Worm (Caenorhabditis elegans) whole organism, late embryonic: Measurements from ENCODE around the gene F57G12.1.
A peak's percentile ranks its signal among the peaks of the same experiment; 100 is the strongest.

Experiments used
- C08G9.2 ChIP-seq: sonication (generic microtip); optimal IDR thresholded peaks from 2 replicates; lab custom pipeline; 2016; ENCODE audit warnings: mild to moderate bottlenecking, missing genetic modification characterization, moderate library complexity, missing compliant biosample characterization
- F13H6.1 ChIP-seq: sonication (generic microtip); optimal IDR thresholded peaks from 2 replicates; lab custom pipeline; 2016; ENCODE audit warnings: missing genetic modification characterization, missing compliant biosample characterization
- T23F11.4 ChIP-seq: fragments of 200-800 bp; sonication (Bioruptor generic); optimal IDR thresholded peaks from 2 replicates; lab custom pipeline; 2018; ENCODE audit warnings: mild to moderate bottlenecking, missing genetic modification characterization, missing compliant biosample characterization
- Y22D7AL.16 ChIP-seq: sonication (generic microtip); optimal IDR thresholded peaks from 2 replicates; lab custom pipeline; 2016; ENCODE audit warnings: missing genetic modification characterization, missing compliant biosample characterization
- ama-1 ChIP-seq: fragments of 150-350 bp; optimal IDR thresholded peaks from 2 replicates; lab custom pipeline; 2014
- ceh-14 ChIP-seq: sonication (generic microtip); optimal IDR thresholded peaks from 2 replicates; lab custom pipeline; 2016; ENCODE audit warnings: missing genotype, missing genetic modification characterization, missing compliant biosample characterization
- ceh-19 ChIP-seq: fragments of 200-800 bp; sonication (Bioruptor generic); optimal IDR thresholded peaks from 2 replicates; lab custom pipeline; 2018; ENCODE audit warnings: mild to moderate bottlenecking, missing genetic modification characterization, missing compliant biosample characterization
- ceh-2 ChIP-seq: sonication (generic microtip); optimal IDR thresholded peaks from 2 replicates; lab custom pipeline; 2016; ENCODE audit warnings: missing genotype, missing genetic modification characterization, missing compliant biosample characterization
- ceh-22 ChIP-seq: sonication (generic microtip); optimal IDR thresholded peaks from 2 replicates; lab custom pipeline; 2017; ENCODE audit warnings: missing biosample characterization, missing genetic modification characterization
- ceh-24 ChIP-seq: sonication (generic microtip); optimal IDR thresholded peaks from 2 replicates; lab custom pipeline; 2016; ENCODE audit warnings: mild to moderate bottlenecking, missing genetic modification characterization, missing compliant biosample characterization
- ceh-31 ChIP-seq: sonication (generic microtip); optimal IDR thresholded peaks from 2 replicates; lab custom pipeline; 2016; ENCODE audit warnings: missing genetic modification characterization, missing compliant biosample characterization
- ceh-34 ChIP-seq: sonication (generic microtip); optimal IDR thresholded peaks from 2 replicates; lab custom pipeline; 2016; ENCODE audit warnings: mild to moderate bottlenecking, missing genetic modification characterization, missing compliant biosample characterization
- ceh-48 ChIP-seq: sonication (generic microtip); optimal IDR thresholded peaks from 2 replicates; lab custom pipeline; 2016; ENCODE audit warnings: missing genetic modification characterization, inconsistent platforms, missing compliant biosample characterization
- ceh-9 ChIP-seq: sonication (generic microtip); optimal IDR thresholded peaks from 2 replicates; lab custom pipeline; 2016; ENCODE audit warnings: mild to moderate bottlenecking, missing genetic modification characterization, inconsistent platforms, missing compliant biosample characterization
- che-1 ChIP-seq: sonication (generic microtip); optimal IDR thresholded peaks from 2 replicates; lab custom pipeline; 2016; ENCODE audit warnings: mild to moderate bottlenecking, missing genetic modification characterization, missing compliant biosample characterization
- dmd-4 ChIP-seq: sonication (generic microtip); optimal IDR thresholded peaks from 2 replicates; lab custom pipeline; 2016; ENCODE audit warnings: borderline replicate concordance, missing genetic modification characterization, missing compliant biosample characterization
- dve-1 ChIP-seq: sonication (generic microtip); optimal IDR thresholded peaks from 2 replicates; lab custom pipeline; 2017; ENCODE audit warnings: antibody characterized with exemption, mild to moderate bottlenecking, missing genetic modification characterization, missing compliant biosample characterization
- elt-2 ChIP-seq: sonication (generic microtip); optimal IDR thresholded peaks from 2 replicates; lab custom pipeline; 2016; ENCODE audit warnings: missing genetic modification reagents, missing genetic modification characterization, missing compliant biosample characterization
- ets-4 ChIP-seq: sonication (generic microtip); optimal IDR thresholded peaks from 2 replicates; lab custom pipeline; 2016; ENCODE audit warnings: missing genetic modification characterization, missing compliant biosample characterization
- fax-1 ChIP-seq: sonication (generic microtip); optimal IDR thresholded peaks from 2 replicates; lab custom pipeline; 2016; ENCODE audit warnings: missing genotype, missing genetic modification characterization, missing compliant biosample characterization
- gmeb-2 ChIP-seq: sonication (generic microtip); optimal IDR thresholded peaks from 2 replicates; lab custom pipeline; 2016; ENCODE audit warnings: missing genetic modification characterization, inconsistent platforms, missing compliant biosample characterization
- hlh-15 ChIP-seq: sonication (generic microtip); optimal IDR thresholded peaks from 2 replicates; lab custom pipeline; 2016; ENCODE audit warnings: missing genetic modification characterization, missing compliant biosample characterization
- hlh-6 ChIP-seq: sonication (generic microtip); optimal IDR thresholded peaks from 2 replicates; lab custom pipeline; 2016; ENCODE audit warnings: missing genotype, missing genetic modification characterization, missing compliant biosample characterization
- hlh-8 ChIP-seq: sonication (generic microtip); optimal IDR thresholded peaks from 2 replicates; lab custom pipeline; 2016; ENCODE audit warnings: missing genotype, missing genetic modification characterization, missing compliant biosample characterization
- madf-2 ChIP-seq: sonication (generic microtip); optimal IDR thresholded peaks from 2 replicates; lab custom pipeline; 2017; ENCODE audit warnings: missing genetic modification characterization, missing compliant biosample characterization
- nfya-1 ChIP-seq: sonication (generic microtip); optimal IDR thresholded peaks from 2 replicates; lab custom pipeline; 2017; ENCODE audit warnings: missing genetic modification characterization, mild to moderate bottlenecking, missing compliant biosample characterization, antibody characterized with exemption, moderate library complexity
- nhr-11 ChIP-seq: fragments of 150-350 bp; optimal IDR thresholded peaks from 2 replicates; lab custom pipeline; 2014; ENCODE audit warnings: missing biosample characterization, missing genetic modification characterization
- nhr-232 ChIP-seq: sonication (generic microtip); optimal IDR thresholded peaks from 2 replicates; lab custom pipeline; 2016; ENCODE audit warnings: missing genetic modification characterization, missing compliant biosample characterization
- odd-2 ChIP-seq: sonication (generic microtip); optimal IDR thresholded peaks from 2 replicates; lab custom pipeline; 2017; ENCODE audit warnings: antibody characterized with exemption, mild to moderate bottlenecking, missing genetic modification characterization, missing compliant biosample characterization
- pha-2 ChIP-seq: sonication (generic microtip); optimal IDR thresholded peaks from 2 replicates; lab custom pipeline; 2017; ENCODE audit warnings: mild to moderate bottlenecking, missing genetic modification characterization, missing compliant biosample characterization
- pha-4 ChIP-seq: fragments of 150-350 bp; optimal IDR thresholded peaks from 2 replicates; lab custom pipeline; 2018; ENCODE audit warnings: missing biosample characterization, missing genetic modification reagents, missing genetic modification characterization
- pros-1 ChIP-seq: fragments of 150-350 bp; optimal IDR thresholded peaks from 2 replicates; lab custom pipeline; 2014; ENCODE audit warnings: missing biosample characterization, missing genetic modification reagents, missing genetic modification characterization
- ref-2 ChIP-seq: sonication (generic microtip); optimal IDR thresholded peaks from 2 replicates; lab custom pipeline; 2016; ENCODE audit warnings: missing genetic modification characterization, missing compliant biosample characterization
- sdc-2 ChIP-seq: sonication (generic microtip); optimal IDR thresholded peaks from 2 replicates; lab custom pipeline; 2016; ENCODE audit warnings: missing genotype, missing genetic modification characterization, missing compliant biosample characterization
- sox-4 ChIP-seq: sonication (generic microtip); optimal IDR thresholded peaks from 2 replicates; lab custom pipeline; 2017; ENCODE audit warnings: mild to moderate bottlenecking, missing genetic modification characterization, inconsistent platforms, missing compliant biosample characterization
- tbx-2 ChIP-seq: sonication (generic microtip); optimal IDR thresholded peaks from 2 replicates; lab custom pipeline; 2016; ENCODE audit warnings: missing genetic modification characterization, missing compliant biosample characterization
- tbx-7 ChIP-seq: sonication (generic microtip); optimal IDR thresholded peaks from 2 replicates; lab custom pipeline; 2016; ENCODE audit warnings: missing genotype, missing genetic modification characterization, missing compliant biosample characterization
- unc-42 ChIP-seq: sonication (generic microtip); optimal IDR thresholded peaks from 2 replicates; lab custom pipeline; 2016; ENCODE audit warnings: missing genotype, missing genetic modification characterization, missing compliant biosample characterization
- unc-55 ChIP-seq: sonication (generic microtip); optimal IDR thresholded peaks from 2 replicates; lab custom pipeline; 2017; ENCODE audit warnings: missing biosample characterization, missing genetic modification reagents, missing genetic modification characterization
- unc-86 ChIP-seq: sonication (generic microtip); optimal IDR thresholded peaks from 2 replicates; lab custom pipeline; 2016; ENCODE audit warnings: missing genetic modification characterization, missing compliant biosample characterization
- zip-5 ChIP-seq: sonication (generic microtip); optimal IDR thresholded peaks from 2 replicates; lab custom pipeline; 2016; ENCODE audit warnings: missing genetic modification characterization, missing compliant biosample characterization

The F57G12.1 gene

ce11 chrX:12182684-12183477, 11.4 kb upstream of the F57G12.1 start:
- no peak for TF ChIP-seq nhr-232 (tag; lab: Kevin White, UChicago)
- TF ChIP-seq ceh-19 (GFP tag; lab: Kevin White, UChicago): no peak
- peak; percentile 8 for TF ChIP-seq ref-2
- no peak for TF ChIP-seq gmeb-2 (tag; lab: Kevin White, UChicago)
- no peak for TF ChIP-seq sdc-2
- TF ChIP-seq pha-4 (tag; lab: Kevin White, UChicago): no peak
- TF ChIP-seq che-1: no peak
- TF ChIP-seq ceh-31 (tag; lab: Kevin White, UChicago): peak; percentile 42
- TF ChIP-seq sox-4 (tag; lab: Kevin White, UChicago): peak; percentile 17
- TF ChIP-seq fax-1 (tag; lab: Kevin White, UChicago): no peak
- TF ChIP-seq odd-2 (tag; lab: Kevin White, UChicago): no peak
- no peak for TF ChIP-seq tbx-7
- TF ChIP-seq unc-55 (GFP tag; lab: Kevin White, UChicago): peak; percentile 13
- TF ChIP-seq ets-4 (tag; lab: Kevin White, UChicago): no peak
- TF ChIP-seq unc-42 (tag; lab: Kevin White, UChicago): peak; percentile 64
- TF ChIP-seq ceh-14 (tag; lab: Kevin White, UChicago): peak; percentile 54
- peak; percentile 35 for TF ChIP-seq nfya-1 (tag; lab: Kevin White, UChicago)
- TF ChIP-seq hlh-8 (tag; lab: Kevin White, UChicago): peak; percentile 21
- no peak for TF ChIP-seq dve-1 (tag; lab: Kevin White, UChicago)
- TF ChIP-seq tbx-2 (tag; lab: Kevin White, UChicago): peak; percentile 16
- no peak for TF ChIP-seq hlh-15
- TF ChIP-seq madf-2 (tag; lab: Kevin White, UChicago): no peak

- TF ChIP-seq unc-86 (no peak), unc-42 (tag; lab: Kevin White, UChicago) (peak; percentile 26), pha-2 (tag; lab: Kevin White, UChicago) (peak; percentile 26)
Measured at ce11 chrX:12181606-12182005, 10.1 kb upstream of the F57G12.1 start.

ce11 chrX:12180681-12181080, 9.2 kb upstream of the F57G12.1 start:
- TF ChIP-seq C08G9.2 (no peak), unc-42 (tag; lab: Kevin White, UChicago) (peak; percentile 12), ceh-2 (tag; lab: Kevin White, UChicago) (no peak), unc-55 (GFP tag; lab: Kevin White, UChicago) (peak; percentile 54), pros-1 (tag; lab: Kevin White, UChicago) (peak; percentile 46), ceh-48 (tag; lab: Kevin White, UChicago) (no peak), ceh-31 (tag; lab: Kevin White, UChicago) (peak; percentile 84), hlh-6 (tag; lab: Kevin White, UChicago) (no peak), ceh-34 (tag; lab: Kevin White, UChicago) (no peak), T23F11.4 (no peak)

ce11 chrX:12179817-12180384, 8.4 kb upstream of the F57G12.1 start:
- TF ChIP-seq ceh-24 (no peak), Y22D7AL.16 (tag; lab: Kevin White, UChicago) (no peak), ceh-34 (tag; lab: Kevin White, UChicago) (peak; percentile 12), ref-2 (peak; percentile 6), ceh-19 (GFP tag; lab: Kevin White, UChicago) (peak; percentile 32)

- TF ChIP-seq unc-86: no peak
- no peak for TF ChIP-seq ama-1 (lab: Kevin White, UChicago)
- TF ChIP-seq zip-5 (tag; lab: Kevin White, UChicago): no peak
- no peak for TF ChIP-seq dmd-4 (tag; lab: Kevin White, UChicago)
- no peak for TF ChIP-seq fax-1 (tag; lab: Kevin White, UChicago)
- peak; percentile 33 for TF ChIP-seq ceh-22
- TF ChIP-seq ceh-19 (GFP tag; lab: Kevin White, UChicago): peak; percentile 84
- TF ChIP-seq ceh-2 (tag; lab: Kevin White, UChicago): no peak
- TF ChIP-seq ceh-9 (tag; lab: Kevin White, UChicago): no peak
- TF ChIP-seq nhr-11 (tag; lab: Kevin White, UChicago): no peak
- TF ChIP-seq odd-2 (tag; lab: Kevin White, UChicago): no peak
- no peak for TF ChIP-seq che-1
- no peak for TF ChIP-seq unc-42 (tag; lab: Kevin White, UChicago)
- peak; percentile 99 for TF ChIP-seq ceh-34 (tag; lab: Kevin White, UChicago)
- no peak for TF ChIP-seq T23F11.4
- TF ChIP-seq nfya-1 (tag; lab: Kevin White, UChicago): no peak
- TF ChIP-seq ceh-31 (tag; lab: Kevin White, UChicago): no peak
- TF ChIP-seq pha-2 (tag; lab: Kevin White, UChicago): peak; percentile 21
- peak; percentile 2 for TF ChIP-seq tbx-2 (tag; lab: Kevin White, UChicago)
- TF ChIP-seq F13H6.1: no peak
- no peak for TF ChIP-seq elt-2 (tag; lab: Kevin White, UChicago)
Measured at ce11 chrX:12179090-12179488, 7.6 kb upstream of the F57G12.1 start.
